Worm (Caenorhabditis elegans) whole organism, young adult: Measurements from ENCODE around the gene csn-4.

Experiments
- B0019.2 ChIP-seq: fragments of 200-800 bp; sonication (Bioruptor generic); conservative IDR thresholded peaks from 2 replicates; pipeline ENCODE4 v1.3.6; 2022; ENCODE audit warnings: missing genetic modification reagents, missing genetic modification characterization, missing compliant biosample characterization
- B0336.3 ChIP-seq: fragments of 200-800 bp; sonication (Bioruptor generic); IDR thresholded peaks from 2 replicates; pipeline ENCODE4 v1.3.6; 2022; ENCODE audit warnings: missing genetic modification characterization, missing compliant biosample characterization
- C17E4.6 ChIP-seq: fragments of 200-800 bp; sonication (Bioruptor generic); IDR thresholded peaks from 2 replicates; pipeline ENCODE4 v1.3.6; 2022; ENCODE audit warnings: missing genetic modification reagents, missing genetic modification characterization, missing compliant biosample characterization
- D2030.7 ChIP-seq: fragments of 200-800 bp; sonication (Bioruptor generic); IDR thresholded peaks from 2 replicates; pipeline ENCODE4 v1.3.6; 2022; ENCODE audit warnings: missing genetic modification reagents, missing genetic modification characterization, missing compliant biosample characterization
- F37B4.10 ChIP-seq: fragments of 200-800 bp; sonication (Bioruptor generic); IDR thresholded peaks from 2 replicates; pipeline ENCODE4 v1.3.6; 2022; ENCODE audit warnings: missing genetic modification characterization, missing compliant biosample characterization
- F39B2.1 ChIP-seq: fragments of 200-800 bp; sonication (Bioruptor generic); IDR thresholded peaks from 2 replicates; pipeline ENCODE4 v1.3.6; 2022; ENCODE audit warnings: missing genetic modification reagents, missing genetic modification characterization, missing compliant biosample characterization
- F49E8.2 ChIP-seq: sonication (generic microtip); optimal IDR thresholded peaks from 3 replicates; lab custom pipeline; 2017; ENCODE audit warnings: missing genetic modification characterization, mild to moderate bottlenecking, missing compliant biosample characterization, antibody characterized with exemption, moderate library complexity; ENCODE audit not compliant: insufficient read depth
- F52B5.7 ChIP-seq: sonication (generic microtip); optimal IDR thresholded peaks from 2 replicates; lab custom pipeline; 2016; ENCODE audit warnings: mild to moderate bottlenecking, missing genetic modification characterization, missing compliant biosample characterization
- F57C9.4 ChIP-seq: sonication (generic microtip); optimal IDR thresholded peaks from 2 replicates; lab custom pipeline; 2017; ENCODE audit warnings: mild to moderate bottlenecking, missing genetic modification characterization, missing compliant biosample characterization
- Y56A3A.18 ChIP-seq: fragments of 200-800 bp; sonication (Bioruptor generic); IDR thresholded peaks from 2 replicates; pipeline ENCODE4 v1.3.6; 2022; ENCODE audit warnings: missing genetic modification reagents, missing genetic modification characterization, missing compliant biosample characterization
- ama-1 ChIP-seq, 3 experiments: fragments of 150-350 bp in 1 of 3; sonication (generic microtip) in 2 of 3; optimal IDR thresholded peaks; 2 replicates each; lab custom pipeline; 2014 to 2018; ENCODE audit warnings: missing biosample characterization in 2 of 3, missing genetic modification characterization in 2 of 3, missing genetic modification reagents in 2 of 3
- aptf-3 ChIP-seq: fragments of 200-800 bp; sonication (Bioruptor generic); IDR thresholded peaks from 2 replicates; pipeline ENCODE4 v1.3.6; 2022; ENCODE audit warnings: missing genetic modification characterization, missing compliant biosample characterization
- atf-7 ChIP-seq: sonication (generic microtip); optimal IDR thresholded peaks from 2 replicates; lab custom pipeline; 2017; ENCODE audit warnings: mild to moderate bottlenecking, missing genetic modification characterization, missing compliant biosample characterization
- athp-1 ChIP-seq: sonication (generic microtip); optimal IDR thresholded peaks from 2 replicates; lab custom pipeline; 2017; ENCODE audit warnings: mild to moderate bottlenecking, missing genetic modification characterization, missing compliant biosample characterization
- cebp-2 ChIP-seq: fragments of 200-800 bp; sonication (Bioruptor generic); IDR thresholded peaks from 2 replicates; pipeline ENCODE4 v1.3.6; 2022; ENCODE audit warnings: missing genetic modification characterization, missing compliant biosample characterization
- ceh-100 ChIP-seq: fragments of 200-800 bp; sonication (Bioruptor generic); IDR thresholded peaks from 2 replicates; pipeline ENCODE4 v1.3.6; 2022; ENCODE audit warnings: missing genetic modification reagents, missing genetic modification characterization, missing compliant biosample characterization
- ceh-58 ChIP-seq: fragments of 200-800 bp; sonication (Bioruptor generic); IDR thresholded peaks from 2 replicates; pipeline ENCODE4 v1.3.6; 2022; ENCODE audit warnings: missing genetic modification characterization, missing compliant biosample characterization
- ceh-79 ChIP-seq: sonication (generic microtip); optimal IDR thresholded peaks from 2 replicates; lab custom pipeline; 2017; ENCODE audit warnings: mild to moderate bottlenecking, missing genetic modification characterization, missing compliant biosample characterization
- die-1 ChIP-seq: sonication (generic microtip); optimal IDR thresholded peaks from 2 replicates; lab custom pipeline; 2016; ENCODE audit warnings: missing genotype, mild to moderate bottlenecking, missing genetic modification characterization, missing compliant biosample characterization
- dox-1 ChIP-seq: fragments of 200-800 bp; sonication (Bioruptor generic); IDR thresholded peaks from 2 replicates; pipeline ENCODE4 v1.3.6; 2022; ENCODE audit warnings: missing genetic modification reagents, missing genetic modification characterization, missing compliant biosample characterization
- egl-18 ChIP-seq: fragments of 200-800 bp; sonication (Bioruptor generic); IDR thresholded peaks from 2 replicates; pipeline ENCODE4 v1.3.6; 2022; ENCODE audit warnings: missing genetic modification reagents, missing genetic modification characterization, missing compliant biosample characterization
- hlh-12 ChIP-seq: sonication (generic microtip); optimal IDR thresholded peaks from 2 replicates; lab custom pipeline; 2016; ENCODE audit warnings: missing genetic modification characterization, missing compliant biosample characterization
- let-526 ChIP-seq: fragments of 200-800 bp; sonication (Bioruptor generic); IDR thresholded peaks from 2 replicates; pipeline ENCODE4 v1.3.6; 2022; ENCODE audit warnings: missing genetic modification reagents, missing genetic modification characterization, missing compliant biosample characterization
- lin-40 ChIP-seq: sonication (generic microtip); optimal IDR thresholded peaks from 2 replicates; lab custom pipeline; 2016; ENCODE audit warnings: missing genetic modification characterization, mild to moderate bottlenecking, missing compliant biosample characterization, missing genotype, missing genetic modification reagents
- madf-3 ChIP-seq: fragments of 200-800 bp; sonication (Bioruptor generic); IDR thresholded peaks from 2 replicates; pipeline ENCODE4 v1.3.6; 2022; ENCODE audit warnings: missing genetic modification reagents, missing genetic modification characterization, missing compliant biosample characterization
- madf-8 ChIP-seq: fragments of 200-800 bp; sonication (Bioruptor generic); conservative IDR thresholded peaks from 2 replicates; pipeline ENCODE4 v1.3.6; 2022; ENCODE audit warnings: missing genetic modification reagents, missing genetic modification characterization, missing compliant biosample characterization
- mcd-1 ChIP-seq: fragments of 200-800 bp; sonication (Bioruptor generic); IDR thresholded peaks from 2 replicates; pipeline ENCODE4 v1.3.6; 2022; ENCODE audit warnings: missing genetic modification reagents, missing genetic modification characterization, missing compliant biosample characterization
- mes-4 ChIP-seq: sonication (generic microtip); optimal IDR thresholded peaks from 2 replicates; lab custom pipeline; 2016; ENCODE audit warnings: missing genotype, missing genetic modification characterization, missing compliant biosample characterization
- nfya-1 ChIP-seq: sonication (generic microtip); optimal IDR thresholded peaks from 2 replicates; lab custom pipeline; 2017; ENCODE audit warnings: antibody characterized with exemption, missing compliant biosample characterization, missing genetic modification characterization, borderline replicate concordance; ENCODE audit not compliant: insufficient read depth
- nfya-2 ChIP-seq: fragments of 200-800 bp; sonication (Bioruptor generic); IDR thresholded peaks from 2 replicates; pipeline ENCODE4 v1.3.6; 2022; ENCODE audit warnings: missing genetic modification reagents, missing genetic modification characterization, missing compliant biosample characterization
- nhr-90 ChIP-seq: sonication (generic microtip); optimal IDR thresholded peaks from 2 replicates; lab custom pipeline; 2016; ENCODE audit warnings: missing genotype, mild to moderate bottlenecking, missing genetic modification characterization, missing compliant biosample characterization
- pbrm-1 ChIP-seq: fragments of 200-800 bp; sonication (Bioruptor generic); IDR thresholded peaks from 2 replicates; pipeline ENCODE4 v1.3.6; 2022; ENCODE audit warnings: missing genetic modification reagents, missing genetic modification characterization, missing compliant biosample characterization
- pha-4 ChIP-seq: fragments of 150-350 bp; sonication (generic microtip); optimal IDR thresholded peaks from 2 replicates; lab custom pipeline; 2014; ENCODE audit warnings: missing biosample characterization, missing genetic modification reagents, missing genetic modification characterization
- sea-2 ChIP-seq: fragments of 200-800 bp; sonication (Bioruptor generic); IDR thresholded peaks from 2 replicates; pipeline ENCODE4 v1.3.6; 2022; ENCODE audit warnings: missing genetic modification characterization, missing compliant biosample characterization
- snpc-1.3 ChIP-seq: sonication (generic microtip); optimal IDR thresholded peaks from 2 replicates; lab custom pipeline; 2017; ENCODE audit warnings: missing genetic modification characterization, mild to moderate bottlenecking, missing compliant biosample characterization, antibody characterized with exemption, moderate library complexity, missing genotype, missing genetic modification reagents; ENCODE audit not compliant: insufficient read depth
- snpc-4 ChIP-seq, 5 experiments: fragments of 150-350 bp in 1 of 5; sonication (generic microtip) in 4 of 5; optimal IDR thresholded peaks; 2 replicates each; lab custom pipeline; 2014 to 2018; ENCODE audit warnings: missing genetic modification characterization in 5 of 5, missing biosample characterization in 3 of 5, antibody characterized with exemption in 2 of 5, mild to moderate bottlenecking in 2 of 5, missing compliant biosample characterization in 2 of 5, missing genotype in 2 of 5, moderate library complexity in 2 of 5, missing genetic modification reagents in 1 of 5
- ztf-25 ChIP-seq: fragments of 200-800 bp; sonication (Bioruptor generic); IDR thresholded peaks from 2 replicates; pipeline ENCODE4 v1.3.6; 2022; ENCODE audit warnings: missing genetic modification reagents, missing genetic modification characterization, missing compliant biosample characterization
- ztf-3 ChIP-seq: fragments of 200-800 bp; sonication (Bioruptor generic); optimal IDR thresholded peaks from 2 replicates; lab custom pipeline; 2018; ENCODE audit warnings: mild to moderate bottlenecking, missing genetic modification characterization, missing compliant biosample characterization

csn-4 gene

ce11 chrIV:1045683-1046082 lies 41.1 kb downstream of the csn-4 start, which contains the start of gene srx-12:
srx-12 (plus strand) TSS chrIV:1045983.
- TF ChIP-seq nfya-1 (tag; lab: Kevin White, UChicago) (no peak), F39B2.1 (GFP tag; lab: Robert Waterston, UW) (no peak), F37B4.10 (GFP tag; lab: Robert Waterston, UW) (no peak), lin-40 (tag; lab: Kevin White, UChicago) (no peak), snpc-4 (GFP tag; optimal IDR thresholded peaks at IDR 0.05; lab: Kevin White, UChicago) (no peak), snpc-4 (tag; optimal IDR thresholded peaks at IDR 0.05; lab: Kevin White, UChicago) (no peak), ztf-25 (GFP tag; lab: Robert Waterston, UW) (no peak), F52B5.7 (tag; lab: Kevin White, UChicago) (no peak), madf-8 (no peak), let-526 (GFP tag; lab: Robert Waterston, UW) (no peak), hlh-12 (no peak), pha-4 (tag; lab: Kevin White, UChicago) (no peak), ztf-3 (no peak), Y56A3A.18 (no peak), dox-1 (no peak), B0336.3 (GFP tag; lab: Robert Waterston, UW) (no peak), die-1 (no peak), atf-7 (tag; lab: Kevin White, UChicago) (no peak), F57C9.4 (tag; lab: Kevin White, UChicago) (no peak), B0019.2 (GFP tag; lab: Robert Waterston, UW) (no peak)

ce11 chrIV:1044287-1044686 lies 42.5 kb downstream of the csn-4 start, which contains the start of gene Y55F3AM.11:
Y55F3AM.11 (minus strand) TSS chrIV:1044387.
- TF ChIP-seq B0019.2 (GFP tag; lab: Robert Waterston, UW): no peak
- no peak for TF ChIP-seq mes-4 (tag; lab: Kevin White, UChicago)
- TF ChIP-seq B0336.3 (GFP tag; lab: Robert Waterston, UW): no peak
- TF ChIP-seq ceh-100 (GFP tag; lab: Robert Waterston, UW): no peak
- TF ChIP-seq ama-1 (optimal IDR thresholded peaks at IDR 0.05; lab: Kevin White, UChicago): no peak
- no peak for TF ChIP-seq ama-1 (GFP tag; optimal IDR thresholded peaks at IDR 0.05; lab: Kevin White, UChicago)
- no peak for TF ChIP-seq hlh-12
- TF ChIP-seq Y56A3A.18: no peak
- no peak for TF ChIP-seq nhr-90
- TF ChIP-seq D2030.7 (GFP tag; lab: Robert Waterston, UW): no peak
- TF ChIP-seq egl-18: no peak
- TF ChIP-seq aptf-3: no peak

ce11 chrIV:1040537-1040936 lies 46.3 kb downstream of the csn-4 start:
- TF ChIP-seq mcd-1 (GFP tag; lab: Robert Waterston, UW): peak; percentile 67
- TF ChIP-seq sea-2 (GFP tag; lab: Robert Waterston, UW): no peak
- TF ChIP-seq, all 124 proteins: peak for 1

DNA sequence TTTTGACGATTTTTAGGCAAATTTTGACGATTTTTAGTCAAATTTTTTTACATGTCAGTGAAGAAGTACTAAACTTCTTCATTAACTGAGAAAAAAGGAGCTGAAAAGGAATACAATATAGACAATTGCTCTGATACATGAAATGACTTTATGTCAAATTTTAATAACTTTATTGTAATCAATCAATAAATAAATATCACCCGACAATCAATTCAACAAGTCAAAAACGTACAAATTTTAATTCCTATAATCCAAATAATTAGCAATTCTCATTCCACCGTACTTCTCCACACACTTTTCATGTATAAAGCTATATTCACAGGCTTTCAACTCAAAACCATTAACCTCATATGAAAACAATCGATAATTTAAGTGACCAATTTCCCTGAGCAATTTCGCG lies 48.3 kb downstream of the csn-4 start:
- TF ChIP-seq atf-7 (tag; lab: Kevin White, UChicago): no peak
- no peak for TF ChIP-seq nfya-2 (GFP tag; lab: Robert Waterston, UW)
- TF ChIP-seq snpc-1.3 (tag; lab: Kevin White, UChicago): no peak
- TF ChIP-seq ama-1 (optimal IDR thresholded peaks at IDR 0.05; lab: Kevin White, UChicago): no peak
- no peak for TF ChIP-seq ama-1 (GFP tag; optimal IDR thresholded peaks at IDR 0.05; lab: Kevin White, UChicago)
- TF ChIP-seq madf-3: no peak
- no peak for TF ChIP-seq F37B4.10 (GFP tag; lab: Robert Waterston, UW)
- TF ChIP-seq C17E4.6 (GFP tag; lab: Robert Waterston, UW): no peak
- no peak for TF ChIP-seq ceh-79 (tag; lab: Kevin White, UChicago)
- no peak for TF ChIP-seq F49E8.2 (tag; lab: Kevin White, UChicago)
- TF ChIP-seq pbrm-1 (GFP tag; lab: Robert Waterston, UW): no peak
- no peak for TF ChIP-seq F52B5.7 (tag; lab: Kevin White, UChicago)
- TF ChIP-seq F39B2.1 (GFP tag; lab: Robert Waterston, UW): no peak
- no peak for TF ChIP-seq ceh-58 (GFP tag; lab: Robert Waterston, UW)
- no peak for TF ChIP-seq athp-1 (tag; lab: Kevin White, UChicago)
- no peak for TF ChIP-seq cebp-2
